Worm (Caenorhabditis elegans): Measurements from ENCODE around the gene T01C1.4.

T01C1.4 gene

ce11 chrX:10675952-10676351, 41.0 kb downstream of the T01C1.4 start:
- TF ChIP-seq aly-1 (tag; optimal IDR thresholded peaks at IDR 0.05) (no peak), tbx-11 (GFP tag; IDR thresholded peaks at IDR 0.05) (no peak), ceh-13 (GFP tag; optimal IDR thresholded peaks at IDR 0.05) (no peak), B0310.2 (tag; optimal IDR thresholded peaks at IDR 0.05) (no peak), ets-7 (tag; optimal IDR thresholded peaks at IDR 0.05) (no peak), sea-1 (GFP tag; conservative IDR thresholded peaks at IDR 0.05) (no peak), ama-1 (optimal IDR thresholded peaks at IDR 0.05) (no peak), scrt-1 (GFP tag; IDR thresholded peaks at IDR 0.05) (no peak), hnd-1 (tag; optimal IDR thresholded peaks at IDR 0.05) (no peak), flt-1 (GFP tag; IDR thresholded peaks at IDR 0.05) (no peak), hmg-4 (GFP tag; optimal IDR thresholded peaks at IDR 0.05) (no peak), F13C5.2 (tag; optimal IDR thresholded peaks at IDR 0.05) (no peak), pes-1 (GFP tag; IDR thresholded peaks at IDR 0.05) (no peak), ceh-36 (tag; optimal IDR thresholded peaks at IDR 0.05) (no peak)

DNA sequence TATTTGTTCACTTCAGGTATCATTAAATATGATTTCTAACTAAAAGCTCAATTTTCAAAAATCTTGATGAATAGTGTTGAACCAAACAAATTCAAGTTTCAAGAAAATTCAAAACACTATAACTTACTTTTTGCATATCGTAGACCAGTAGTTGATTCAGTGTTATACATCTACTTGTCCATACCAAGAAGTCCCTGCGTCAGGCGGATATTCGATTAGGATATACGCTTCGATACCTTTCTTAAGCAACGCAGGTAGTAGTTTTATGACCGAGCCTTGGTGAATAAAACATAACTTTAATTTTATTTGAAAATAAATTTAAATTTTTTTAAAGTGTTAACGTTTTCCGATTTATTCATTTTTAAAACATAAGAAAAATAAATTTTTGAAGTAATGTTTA, 41.5 kb downstream of the T01C1.4 start:
- TF ChIP-seq ets-7 (tag; optimal IDR thresholded peaks at IDR 0.05): no peak
- no peak for TF ChIP-seq ceh-36 (tag; optimal IDR thresholded peaks at IDR 0.05)
- TF ChIP-seq hnd-1 (tag; optimal IDR thresholded peaks at IDR 0.05): no peak
- no peak for TF ChIP-seq B0310.2 (tag; optimal IDR thresholded peaks at IDR 0.05)
- TF ChIP-seq hmg-4 (GFP tag; optimal IDR thresholded peaks at IDR 0.05): no peak
- no peak for TF ChIP-seq F13C5.2 (tag; optimal IDR thresholded peaks at IDR 0.05)
- TF ChIP-seq aly-1 (tag; optimal IDR thresholded peaks at IDR 0.05): no peak
- TF ChIP-seq sea-1 (GFP tag; conservative IDR thresholded peaks at IDR 0.05): no peak

DNA sequence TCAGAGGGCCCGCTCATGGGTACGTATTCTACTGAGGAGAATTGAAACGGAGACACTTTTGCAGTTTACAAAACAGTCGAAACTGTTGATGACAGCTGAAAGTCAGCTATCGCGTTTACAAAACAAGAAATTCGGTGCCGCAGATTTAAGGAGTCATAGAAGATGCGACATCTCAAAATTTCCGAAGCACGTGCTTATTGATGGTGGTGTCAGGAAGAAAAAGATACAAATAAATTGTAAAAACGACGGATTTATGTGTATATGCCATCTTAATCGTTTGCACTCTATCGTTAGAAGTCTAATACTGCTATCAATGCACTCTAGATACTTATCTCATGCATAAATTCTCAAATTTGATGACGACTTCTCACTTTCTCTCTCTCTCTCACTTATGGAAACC, 42.7 kb downstream of the T01C1.4 start, which contains the start of gene F13E6.2:
Gene F13E6.2 (minus strand): TSS at position 101 of the 400 bp plus-strand sequence.
- TF ChIP-seq B0310.2 (tag; optimal IDR thresholded peaks at IDR 0.05) (no peak), tbx-11 (GFP tag; IDR thresholded peaks at IDR 0.05) (no peak), hmbx-1 (tag; optimal IDR thresholded peaks at IDR 0.05) (no peak), tra-4 (tag; optimal IDR thresholded peaks at IDR 0.05) (no peak), ceh-13 (GFP tag; optimal IDR thresholded peaks at IDR 0.05) (no peak), F13C5.2 (tag; optimal IDR thresholded peaks at IDR 0.05) (no peak), hmg-4 (GFP tag; optimal IDR thresholded peaks at IDR 0.05) (no peak), tbx-37 (GFP tag; conservative IDR thresholded peaks at IDR 0.05) (no peak), sea-1 (GFP tag; conservative IDR thresholded peaks at IDR 0.05) (no peak), pes-1 (GFP tag; IDR thresholded peaks at IDR 0.05) (no peak), aly-1 (tag; optimal IDR thresholded peaks at IDR 0.05) (no peak), hnd-1 (tag; optimal IDR thresholded peaks at IDR 0.05) (no peak), ama-1 (optimal IDR thresholded peaks at IDR 0.05) (no peak), ets-7 (tag; optimal IDR thresholded peaks at IDR 0.05) (no peak), scrt-1 (GFP tag; IDR thresholded peaks at IDR 0.05) (no peak)

- TF ChIP-seq ceh-36 (tag; optimal IDR thresholded peaks at IDR 0.05) (no peak), tbx-37 (GFP tag; conservative IDR thresholded peaks at IDR 0.05) (no peak), B0310.2 (tag; optimal IDR thresholded peaks at IDR 0.05) (no peak), hnd-1 (tag; optimal IDR thresholded peaks at IDR 0.05) (no peak), aly-1 (tag; optimal IDR thresholded peaks at IDR 0.05) (no peak), F13C5.2 (tag; optimal IDR thresholded peaks at IDR 0.05) (no peak), ets-7 (tag; optimal IDR thresholded peaks at IDR 0.05) (no peak), ama-1 (optimal IDR thresholded peaks at IDR 0.05) (no peak), ceh-13 (GFP tag; optimal IDR thresholded peaks at IDR 0.05) (no peak), sea-1 (GFP tag; conservative IDR thresholded peaks at IDR 0.05) (no peak), hmbx-1 (tag; optimal IDR thresholded peaks at IDR 0.05) (no peak), hmg-4 (GFP tag; optimal IDR thresholded peaks at IDR 0.05) (no peak), flt-1 (GFP tag; IDR thresholded peaks at IDR 0.05) (no peak), pes-1 (GFP tag; IDR thresholded peaks at IDR 0.05) (no peak), scrt-1 (GFP tag; IDR thresholded peaks at IDR 0.05) (no peak), tra-4 (tag; optimal IDR thresholded peaks at IDR 0.05) (no peak)
Measured at ce11 chrX:10670198-10670597, 46.7 kb downstream of the T01C1.4 start.

- TF ChIP-seq ama-1 (optimal IDR thresholded peaks at IDR 0.05) (no peak), flt-1 (GFP tag; IDR thresholded peaks at IDR 0.05) (no peak), tbx-37 (GFP tag; conservative IDR thresholded peaks at IDR 0.05) (no peak), pes-1 (GFP tag; IDR thresholded peaks at IDR 0.05) (no peak), aly-1 (tag; optimal IDR thresholded peaks at IDR 0.05) (no peak), scrt-1 (GFP tag; IDR thresholded peaks at IDR 0.05) (no peak), B0310.2 (tag; optimal IDR thresholded peaks at IDR 0.05) (no peak), sea-1 (GFP tag; conservative IDR thresholded peaks at IDR 0.05) (no peak), F13C5.2 (tag; optimal IDR thresholded peaks at IDR 0.05) (no peak)
Measured at ce11 chrX:10667424-10668291, 49.3 kb downstream of the T01C1.4 start.

ce11 chrX:10666871-10667270, 50.0 kb downstream of the T01C1.4 start:
- TF ChIP-seq tra-4 (tag; optimal IDR thresholded peaks at IDR 0.05): no peak

Measured in whole organism, early embryonic.